Comparison of ENCODE assay signal across 2 fruit fly cellular contexts in genomic region chr3R:12816979-12817594, dm6.
A peak's percentile ranks its signal among the peaks of the same experiment; 100 is the strongest.
TF ChIP-seq lines count a peak whose summit lies in the region.

Gene CG31345, minus strand, starts transcription at chr3R:12817029.

- no peak for TF ChIP-seq CTCF in whole organism, embryonic (GFP tag; optimal IDR thresholded peaks at IDR 0.05; lab: Kevin White, UChicago)

TF ChIP-seq in whole organism, adult, 20 proteins besides CTCF, POLR2A, EP300 and RAD21:
- TF ChIP-seq CG33017 (tag; optimal IDR thresholded peaks at IDR 0.05; lab: Kevin White, UChicago) (no peak), toe (GFP tag; optimal IDR thresholded peaks at IDR 0.05; lab: Kevin White, UChicago) (peak; percentile 39), CG5204 (GFP tag; optimal IDR thresholded peaks at IDR 0.05; lab: Kevin White, UChicago) (no peak)

TF ChIP-seq in whole organism, embryonic, 481 proteins besides CTCF, POLR2A, EP300 and RAD21:
- TF ChIP-seq CG17568 (GFP tag; optimal IDR thresholded peaks at IDR 0.05; lab: Kevin White, UChicago) (no peak), dmrt99B (tag; optimal IDR thresholded peaks at IDR 0.05; lab: Kevin White, UChicago) (peak; percentile 19), gsb-n (tag; optimal IDR thresholded peaks at IDR 0.05; lab: Kevin White, UChicago) (no peak), CG11504 (tag; optimal IDR thresholded peaks at IDR 0.05; lab: Kevin White, UChicago) (peak; percentile 93), pho (GFP tag; optimal IDR thresholded peaks at IDR 0.05; lab: Kevin White, UChicago) (no peak), CG11696 (GFP tag; IDR thresholded peaks at IDR 0.05; lab: Robert Waterston, UW) (no peak), psq (GFP tag; optimal IDR thresholded peaks at IDR 0.05; lab: Kevin White, UChicago) (no peak), shn (GFP tag; optimal IDR thresholded peaks at IDR 0.05; lab: Kevin White, UChicago) (no peak), vvl (GFP tag; IDR thresholded peaks at IDR 0.05; lab: Robert Waterston, UW) (no peak), toy (GFP tag; IDR thresholded peaks at IDR 0.05; lab: Robert Waterston, UW) (no peak), gem (tag; optimal IDR thresholded peaks at IDR 0.05; lab: Kevin White, UChicago) (peak; percentile 17), sens (GFP tag; lab: Kevin White, UChicago) (peak; percentile 60), CG1602 (GFP tag; optimal IDR thresholded peaks at IDR 0.05; lab: Kevin White, UChicago) (no peak), nerfin-1 (tag; optimal IDR thresholded peaks at IDR 0.05; lab: Kevin White, UChicago) (no peak), CG15514 (GFP tag; optimal IDR thresholded peaks at IDR 0.05; lab: Kevin White, UChicago) (peak; percentile 9), H2.0 (GFP tag; IDR thresholded peaks at IDR 0.05; lab: Robert Waterston, UW) (no peak), HLH4C (GFP tag; IDR thresholded peaks at IDR 0.05; lab: Robert Waterston, UW; ENCODE audit: partially characterized antibody) (no peak), mam (GFP tag; optimal IDR thresholded peaks at IDR 0.05; lab: Kevin White, UChicago) (no peak), Ets97D (GFP tag; optimal IDR thresholded peaks at IDR 0.05; lab: Kevin White, UChicago) (no peak), Hr39 (optimal IDR thresholded peaks at IDR 0.05; lab: Kevin White, UChicago) (no peak), CG34422 (GFP tag; IDR thresholded peaks at IDR 0.05; lab: Robert Waterston, UW) (no peak), Fer3 (tag; optimal IDR thresholded peaks at IDR 0.05; lab: Kevin White, UChicago) (no peak), CG13123 (GFP tag; optimal IDR thresholded peaks at IDR 0.05; lab: Kevin White, UChicago) (no peak), CG1792 (GFP tag; optimal IDR thresholded peaks at IDR 0.05; lab: Kevin White, UChicago) (no peak), Optix (GFP tag; IDR thresholded peaks at IDR 0.05; lab: Robert Waterston, UW) (no peak), CG6791 (GFP tag; IDR thresholded peaks at IDR 0.05; lab: Robert Waterston, UW; ENCODE audit: partially characterized antibody) (no peak), mirr (GFP tag; optimal IDR thresholded peaks at IDR 0.05; lab: Kevin White, UChicago) (no peak), eve (GFP tag; optimal IDR thresholded peaks at IDR 0.05; lab: Kevin White, UChicago) (peak in 1 of 2 experiments; percentile 20), wdn (GFP tag; IDR thresholded peaks at IDR 0.05; lab: Robert Waterston, UW) (no peak), CG7839 (tag; optimal IDR thresholded peaks at IDR 0.05; lab: Kevin White, UChicago) (peak; percentile 21), Sin3A (optimal IDR thresholded peaks at IDR 0.05; lab: Kevin White, UChicago) (no peak), sima (GFP tag; optimal IDR thresholded peaks at IDR 0.05; lab: Kevin White, UChicago) (no peak), CG7556 (GFP tag; optimal IDR thresholded peaks at IDR 0.05; lab: Kevin White, UChicago) (peak; percentile 2), CG31388 (GFP tag; optimal IDR thresholded peaks at IDR 0.05; lab: Kevin White, UChicago) (no peak), Elba2 (GFP tag; optimal IDR thresholded peaks at IDR 0.05; lab: Kevin White, UChicago) (no peak), CG12155 (GFP tag; optimal IDR thresholded peaks at IDR 0.05; lab: Kevin White, UChicago) (no peak), Dfd (GFP tag; optimal IDR thresholded peaks at IDR 0.05; lab: Kevin White, UChicago) (no peak), Fer2 (tag; optimal IDR thresholded peaks at IDR 0.05; lab: Kevin White, UChicago) (no peak), CG16863 (GFP tag; optimal IDR thresholded peaks at IDR 0.05; lab: Kevin White, UChicago) (no peak), CG2678 (tag; optimal IDR thresholded peaks at IDR 0.05; lab: Kevin White, UChicago) (peak; percentile 41), mld (GFP tag; IDR thresholded peaks at IDR 0.05; lab: Robert Waterston, UW; ENCODE audit: partially characterized antibody) (no peak), CG16779 (GFP tag; IDR thresholded peaks at IDR 0.05; lab: Robert Waterston, UW) (no peak), jing (GFP tag; optimal IDR thresholded peaks at IDR 0.05; lab: Kevin White, UChicago) (no peak), CG1647 (GFP tag; optimal IDR thresholded peaks at IDR 0.05; lab: Kevin White, UChicago) (no peak), Asciz (GFP tag; optimal IDR thresholded peaks at IDR 0.05; lab: Kevin White, UChicago) (no peak), Usf (GFP tag; optimal IDR thresholded peaks at IDR 0.05; lab: Kevin White, UChicago) (no peak), CG17328 (GFP tag; IDR thresholded peaks at IDR 0.05; lab: Robert Waterston, UW) (no peak), Oli (tag; optimal IDR thresholded peaks at IDR 0.05; lab: Kevin White, UChicago) (no peak), CG32532 (GFP tag; IDR thresholded peaks at IDR 0.05; lab: Robert Waterston, UW) (no peak), CG12769 (tag; optimal IDR thresholded peaks at IDR 0.05; lab: Kevin White, UChicago) (no peak), dysf (GFP tag; IDR thresholded peaks at IDR 0.05; lab: Robert Waterston, UW) (no peak), CG8478 (optimal IDR thresholded peaks at IDR 0.05; lab: Kevin White, UChicago) (no peak), twi (tag; optimal IDR thresholded peaks at IDR 0.05; lab: Kevin White, UChicago) (no peak), CG18599 (GFP tag; optimal IDR thresholded peaks at IDR 0.05; lab: Kevin White, UChicago) (peak; percentile 5), az2 (GFP tag; optimal IDR thresholded peaks at IDR 0.05; lab: Kevin White, UChicago) (no peak), bbx (GFP tag; IDR thresholded peaks at IDR 0.05; lab: Robert Waterston, UW; ENCODE audit: partially characterized antibody) (no peak), CG9727 (GFP tag; optimal IDR thresholded peaks at IDR 0.05; lab: Kevin White, UChicago) (no peak), al (GFP tag; IDR thresholded peaks at IDR 0.05; lab: Robert Waterston, UW) (no peak), CG9876 (GFP tag; optimal IDR thresholded peaks at IDR 0.05; lab: Kevin White, UChicago) (no peak), CG3163 (GFP tag; optimal IDR thresholded peaks at IDR 0.05; lab: Kevin White, UChicago) (no peak), Med (GFP tag; lab: Kevin White, UChicago) (peak; percentile 32), CG6654 (GFP tag; optimal IDR thresholded peaks at IDR 0.05; lab: Kevin White, UChicago) (no peak), CG3847 (GFP tag; IDR thresholded peaks at IDR 0.05; lab: Robert Waterston, UW) (no peak), chif (GFP tag; optimal IDR thresholded peaks at IDR 0.05; lab: Kevin White, UChicago) (no peak), Hr51 (GFP tag; optimal IDR thresholded peaks at IDR 0.05; lab: Kevin White, UChicago) (peak in 1 of 2 experiments; percentile 14), lab (GFP tag; optimal IDR thresholded peaks at IDR 0.05; lab: Kevin White, UChicago) (peak; percentile 16), CG8924 (tag; optimal IDR thresholded peaks at IDR 0.05; lab: Kevin White, UChicago) (no peak), CG3726 (GFP tag; IDR thresholded peaks at IDR 0.05; lab: Robert Waterston, UW) (no peak), CG12942 (GFP tag; optimal IDR thresholded peaks at IDR 0.05; lab: Kevin White, UChicago) (no peak), fru (optimal IDR thresholded peaks at IDR 0.05; lab: Kevin White, UChicago) (no peak)
